Worm (Caenorhabditis elegans): ENCODE measurements around the gene ddr-1.
A peak's percentile ranks its signal among the peaks of the same experiment; 100 is the strongest.

DNA sequence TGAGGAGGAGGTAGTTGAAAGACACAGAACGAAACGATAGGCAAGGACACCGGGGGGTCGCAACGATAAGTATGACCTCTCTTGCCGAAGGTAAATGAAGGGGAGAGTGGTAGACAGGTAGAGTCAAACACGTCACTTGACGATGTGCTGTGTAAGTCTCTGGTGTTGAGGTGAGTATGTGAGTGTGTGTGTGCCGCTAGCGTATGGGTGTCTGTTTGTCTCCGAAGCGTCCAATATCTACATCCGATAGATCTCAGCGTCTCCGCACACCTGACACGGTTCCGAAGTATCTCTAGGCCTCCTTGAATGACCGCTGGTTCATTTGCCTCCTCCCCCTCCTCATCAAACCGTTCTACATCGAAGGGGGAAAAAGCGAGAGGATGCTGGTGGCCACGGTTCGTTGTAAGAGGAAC, 14.1 kb downstream of the ddr-1 start:
- TF ChIP-seq nhr-12 (tag; optimal IDR thresholded peaks at IDR 0.05) (no peak), nhr-237 (tag; optimal IDR thresholded peaks at IDR 0.05) (no peak), ceh-16 (tag; optimal IDR thresholded peaks at IDR 0.05) (peak; percentile 82), ztf-1 (GFP tag; conservative IDR thresholded peaks at IDR 0.05) (no peak), fos-1 (tag; optimal IDR thresholded peaks at IDR 0.05) (peak; percentile 85), nhr-25 (tag; optimal IDR thresholded peaks at IDR 0.05) (peak; percentile 87), nhr-11 (tag; optimal IDR thresholded peaks at IDR 0.05) (no peak), ztf-11 (tag; optimal IDR thresholded peaks at IDR 0.05) (no peak), mdl-1 (tag; optimal IDR thresholded peaks at IDR 0.05) (peak in 1 of 2 experiments; percentile 24)

All from whole organism, L2 larva.